Worm (Caenorhabditis elegans) whole organism, L4 larva: ENCODE results near the gene T05A8.11.

ENCODE experiments used
- T20F7.1 ChIP-seq: fragments of 200-800 bp; sonication (Bioruptor generic); optimal IDR thresholded peaks from 2 replicates; lab custom pipeline; 2018; ENCODE audit warnings: mild to moderate bottlenecking, missing genetic modification characterization, missing compliant biosample characterization
- T26A8.4 ChIP-seq: fragments of 200-800 bp; sonication (Bioruptor generic); IDR thresholded peaks from 2 replicates; pipeline ENCODE4 v1.3.6; 2022; ENCODE audit warnings: missing genetic modification characterization, missing compliant biosample characterization
- Y5F2A.4 ChIP-seq: fragments of 200-800 bp; sonication (Bioruptor generic); optimal IDR thresholded peaks from 2 replicates; lab custom pipeline; 2018; ENCODE audit warnings: mild to moderate bottlenecking, missing genetic modification characterization, missing compliant biosample characterization
- aha-1 ChIP-seq: fragments of 150-350 bp; peaks from one replicate; lab custom pipeline; 2014; ENCODE audit warnings: missing biosample characterization, missing genetic modification characterization
- aly-2 ChIP-seq: sonication (generic microtip); optimal IDR thresholded peaks from 2 replicates; lab custom pipeline; 2018; ENCODE audit warnings: missing biosample characterization, missing genetic modification characterization
- ama-1 ChIP-seq: fragments of 150-350 bp; optimal IDR thresholded peaks from 2 replicates; lab custom pipeline; 2014; ENCODE audit warnings: inconsistent platforms, mixed read lengths
- arid-1 ChIP-seq: fragments of 200-800 bp; sonication (Bioruptor generic); conservative IDR thresholded peaks from 2 replicates; pipeline ENCODE4 v1.3.6; 2022; ENCODE audit warnings: missing genetic modification reagents, missing genetic modification characterization, missing compliant biosample characterization
- ctbp-1 ChIP-seq: fragments of 200-800 bp; sonication (Bioruptor generic); IDR thresholded peaks from 2 replicates; pipeline ENCODE4 v1.3.6; 2022; ENCODE audit warnings: missing genetic modification reagents, missing genetic modification characterization, missing compliant biosample characterization
- daf-16 ChIP-seq, 3 experiments: sonication (generic microtip); optimal IDR thresholded peaks; 2 replicates each; lab custom pipeline; 2016 to 2017; ENCODE audit warnings: missing genetic modification characterization in 3 of 3, missing genetic modification reagents in 3 of 3, mild to moderate bottlenecking in 2 of 3, missing compliant biosample characterization in 2 of 3, missing biosample characterization in 1 of 3, moderate library complexity in 1 of 3
- dmd-6 ChIP-seq: fragments of 200-800 bp; sonication (Bioruptor generic); IDR thresholded peaks from 2 replicates; pipeline ENCODE4 v1.3.6; 2022; ENCODE audit warnings: missing genetic modification reagents, missing genetic modification characterization, missing compliant biosample characterization
- dmd-8 ChIP-seq: fragments of 200-800 bp; sonication (Bioruptor generic); IDR thresholded peaks from 2 replicates; pipeline ENCODE4 v1.3.6; 2022; ENCODE audit warnings: missing genetic modification characterization, missing compliant biosample characterization
- egl-43 ChIP-seq: fragments of 200-800 bp; sonication (Bioruptor generic); IDR thresholded peaks from 2 replicates; pipeline ENCODE4 v1.3.6; 2022; ENCODE audit warnings: missing genetic modification reagents, missing genetic modification characterization, missing compliant biosample characterization
- fkh-10 ChIP-seq: fragments of 150-350 bp; optimal IDR thresholded peaks from 2 replicates; lab custom pipeline; 2014; ENCODE audit warnings: missing biosample characterization, missing genetic modification reagents, missing genetic modification characterization
- lin-15B ChIP-seq: fragments of 150-350 bp; sonication (generic microtip); optimal IDR thresholded peaks from 3 replicates; lab custom pipeline; 2014; ENCODE audit warnings: missing biosample characterization, missing genetic modification characterization
- lin-29 ChIP-seq: fragments of 200-800 bp; sonication (Bioruptor generic); IDR thresholded peaks from 2 replicates; pipeline ENCODE4 v1.3.6; 2022; ENCODE audit warnings: missing genetic modification reagents, missing genetic modification characterization, missing compliant biosample characterization
- lin-38 ChIP-seq: fragments of 200-800 bp; sonication (Bioruptor generic); IDR thresholded peaks from 2 replicates; pipeline ENCODE4 v1.3.6; 2022; ENCODE audit warnings: missing genetic modification reagents, missing genetic modification characterization, missing compliant biosample characterization
- lir-3 ChIP-seq: sonication (generic microtip); optimal IDR thresholded peaks from 2 replicates; lab custom pipeline; 2016; ENCODE audit warnings: mild to moderate bottlenecking, missing genetic modification characterization, missing compliant biosample characterization
- madf-5 ChIP-seq, 2 experiments: fragments of 200-800 bp; sonication (Bioruptor generic); IDR thresholded peaks; 2 replicates each; pipeline ENCODE4 v1.3.6; 2022; ENCODE audit warnings: missing compliant biosample characterization in 2 of 2, missing genetic modification characterization in 2 of 2
- mdl-1 ChIP-seq, 2 experiments: fragments of 150-350 bp in 1 of 2; sonication (generic microtip) in 1 of 2; optimal IDR thresholded peaks; 2 replicates each; lab custom pipeline; 2014 to 2017; ENCODE audit warnings: missing biosample characterization in 2 of 2, missing genetic modification characterization in 2 of 2
- mdt-29 ChIP-seq: fragments of 200-800 bp; sonication (Bioruptor generic); IDR thresholded peaks from 2 replicates; pipeline ENCODE4 v1.3.6; 2022; ENCODE audit warnings: missing genetic modification reagents, missing genetic modification characterization, missing compliant biosample characterization
- mep-1 ChIP-seq: fragments of 150-350 bp; sonication (generic microtip); optimal IDR thresholded peaks from 3 replicates; lab custom pipeline; 2014; ENCODE audit warnings: missing biosample characterization, missing genetic modification characterization
- nhr-102 ChIP-seq: sonication (generic microtip); optimal IDR thresholded peaks from 2 replicates; lab custom pipeline; 2016; ENCODE audit warnings: mild to moderate bottlenecking, missing genetic modification characterization, moderate library complexity, missing compliant biosample characterization
- nhr-11 ChIP-seq: fragments of 150-350 bp; optimal IDR thresholded peaks from 2 replicates; lab custom pipeline; 2014; ENCODE audit warnings: missing biosample characterization, missing genetic modification characterization
- nhr-237 ChIP-seq: sonication (generic microtip); optimal IDR thresholded peaks from 2 replicates; lab custom pipeline; 2017; ENCODE audit warnings: missing biosample characterization, missing genetic modification characterization
- nhr-28 ChIP-seq: fragments of 150-350 bp; optimal IDR thresholded peaks from 2 replicates; lab custom pipeline; 2014; ENCODE audit warnings: missing biosample characterization, missing genetic modification characterization
- nhr-41 ChIP-seq: fragments of 200-800 bp; sonication (Bioruptor generic); IDR thresholded peaks from 2 replicates; pipeline ENCODE4 v1.3.6; 2022; ENCODE audit warnings: missing genetic modification reagents, missing genetic modification characterization, missing compliant biosample characterization
- nhr-48 ChIP-seq: sonication (generic microtip); optimal IDR thresholded peaks from 2 replicates; lab custom pipeline; 2016; ENCODE audit warnings: mild to moderate bottlenecking, missing genetic modification characterization, missing compliant biosample characterization
- nhr-77 ChIP-seq: fragments of 150-350 bp; optimal IDR thresholded peaks from 2 replicates; lab custom pipeline; 2014; ENCODE audit warnings: missing biosample characterization, missing genetic modification characterization
- pha-4 ChIP-seq, 2 experiments: fragments of 150-350 bp in 1 of 2; fragments of 200-800 bp in 1 of 2; sonication (Bioruptor generic) in 1 of 2; IDR thresholded peaks in 1 of 2; optimal IDR thresholded peaks in 1 of 2; 2 replicates each; pipeline versions ENCODE4 v1.3.6 to Lab custom; 2014 to 2022; ENCODE audit warnings: missing genetic modification characterization in 2 of 2, missing genetic modification reagents in 2 of 2, missing biosample characterization in 1 of 2, missing compliant biosample characterization in 1 of 2
- php-3 ChIP-seq: fragments of 200-800 bp; sonication (Bioruptor generic); IDR thresholded peaks from 2 replicates; pipeline ENCODE4 v1.3.6; 2022; ENCODE audit warnings: missing genetic modification reagents, missing genetic modification characterization, missing compliant biosample characterization
- vab-7 ChIP-seq: fragments of 200-800 bp; sonication (Bioruptor generic); IDR thresholded peaks from 2 replicates; pipeline ENCODE4 v1.3.6; 2022; ENCODE audit warnings: missing genetic modification reagents, missing genetic modification characterization, missing compliant biosample characterization
- zag-1 ChIP-seq: fragments of 150-350 bp; optimal IDR thresholded peaks from 2 replicates; lab custom pipeline; 2014; ENCODE audit warnings: missing biosample characterization, missing genetic modification characterization
- zfp-2 ChIP-seq: sonication (generic microtip); optimal IDR thresholded peaks from 2 replicates; lab custom pipeline; 2016; ENCODE audit warnings: mild to moderate bottlenecking, missing genetic modification characterization, missing compliant biosample characterization

T05A8.11 gene

ce11 chrII:2677534-2678168 is 47.8 kb downstream of the T05A8.11 start, which contains the start of gene F22E5.17 (continued):
- TF ChIP-seq daf-16 (GFP tag; optimal IDR thresholded peaks at IDR 0.05; lab: Kevin White, UChicago) (no peak), daf-16 (tag; optimal IDR thresholded peaks at IDR 0.05; lab: Kevin White, UChicago) (no peak), nhr-102 (tag; lab: Kevin White, UChicago) (peak; percentile 22), madf-5 (GFP tag; IDR thresholded peaks at IDR 0.05; lab: Robert Waterston, UW) (no peak), ama-1 (lab: Kevin White, UChicago) (no peak), mdt-29 (GFP tag; lab: Robert Waterston, UW) (no peak), lin-38 (GFP tag; lab: Robert Waterston, UW) (no peak), nhr-41 (GFP tag; lab: Robert Waterston, UW) (no peak), nhr-28 (tag; lab: Kevin White, UChicago) (peak; percentile 88), nhr-11 (tag; lab: Kevin White, UChicago) (no peak), fkh-10 (GFP tag; lab: Kevin White, UChicago) (no peak), lir-3 (no peak), lin-15B (tag; lab: Kevin White, UChicago) (no peak), T20F7.1 (GFP tag; lab: Kevin White, UChicago) (no peak), nhr-237 (no peak), vab-7 (no peak), aly-2 (no peak), T26A8.4 (GFP tag; lab: Robert Waterston, UW) (no peak), Y5F2A.4 (GFP tag; lab: Kevin White, UChicago) (no peak), ctbp-1 (no peak), zfp-2 (tag; lab: Kevin White, UChicago) (no peak), dmd-6 (peak; percentile 92), php-3 (GFP tag; lab: Robert Waterston, UW) (peak; percentile 48; the same call in 1 of the 2 replicates), mdl-1 (tag; optimal IDR thresholded peaks at IDR 0.05; lab: Kevin White, UChicago) (no peak), lin-29 (GFP tag; lab: Robert Waterston, UW) (no peak), dmd-8 (GFP tag; lab: Robert Waterston, UW) (no peak), arid-1 (GFP tag; lab: Robert Waterston, UW) (no peak), mep-1 (tag; lab: Kevin White, UChicago) (no peak), aha-1 (tag; lab: Kevin White, UChicago) (no peak), pha-4 (GFP tag; IDR thresholded peaks at IDR 0.05; lab: Robert Waterston, UW) (no peak), pha-4 (tag; optimal IDR thresholded peaks at IDR 0.05; lab: Kevin White, UChicago) (no peak), nhr-48 (tag; lab: Kevin White, UChicago) (peak; percentile 33), zag-1 (tag; lab: Kevin White, UChicago) (no peak), nhr-77 (tag; lab: Kevin White, UChicago) (peak; percentile 7), egl-43 (0 out of 2 replicates have a peak, but pooled peaks have one; percentile 41)
